Worm (Caenorhabditis elegans) whole organism, young adult: Measurements from ENCODE around the gene srb-11.

Experiments used
- B0019.2 ChIP-seq: fragments of 200-800 bp; sonication (Bioruptor generic); conservative IDR thresholded peaks from 2 replicates; pipeline ENCODE4 v1.3.6; 2022; ENCODE audit warnings: missing genetic modification reagents, missing genetic modification characterization, missing compliant biosample characterization
- B0035.1 ChIP-seq: sonication (generic microtip); optimal IDR thresholded peaks from 2 replicates; lab custom pipeline; 2016; ENCODE audit warnings: missing genetic modification characterization, mild to moderate bottlenecking, missing compliant biosample characterization, missing genotype, missing genetic modification reagents
- B0336.3 ChIP-seq: fragments of 200-800 bp; sonication (Bioruptor generic); IDR thresholded peaks from 2 replicates; pipeline ENCODE4 v1.3.6; 2022; ENCODE audit warnings: missing genetic modification characterization, missing compliant biosample characterization
- F10E7.11 ChIP-seq: sonication (generic microtip); optimal IDR thresholded peaks from 2 replicates; lab custom pipeline; 2017; ENCODE audit warnings: mild to moderate bottlenecking, missing genetic modification characterization, moderate library complexity, missing compliant biosample characterization
- F22D6.2 ChIP-seq: sonication (generic microtip); optimal IDR thresholded peaks from 2 replicates; lab custom pipeline; 2016; ENCODE audit warnings: mild to moderate bottlenecking, missing genetic modification characterization, missing compliant biosample characterization
- F33H1.4 ChIP-seq: fragments of 200-800 bp; sonication (Bioruptor generic); IDR thresholded peaks from 2 replicates; pipeline ENCODE4 v1.3.6; 2022; ENCODE audit warnings: missing genetic modification reagents, missing genetic modification characterization, missing compliant biosample characterization
- F39B2.1 ChIP-seq: fragments of 200-800 bp; sonication (Bioruptor generic); IDR thresholded peaks from 2 replicates; pipeline ENCODE4 v1.3.6; 2022; ENCODE audit warnings: missing genetic modification reagents, missing genetic modification characterization, missing compliant biosample characterization
- F55B11.4 ChIP-seq: sonication (generic microtip); optimal IDR thresholded peaks from 2 replicates; lab custom pipeline; 2016; ENCODE audit warnings: missing compliant biosample characterization, missing genetic modification characterization, borderline replicate concordance; ENCODE audit not compliant: insufficient read depth
- F57C9.4 ChIP-seq: sonication (generic microtip); optimal IDR thresholded peaks from 2 replicates; lab custom pipeline; 2017; ENCODE audit warnings: mild to moderate bottlenecking, missing genetic modification characterization, missing compliant biosample characterization
- K11D2.4 ChIP-seq: fragments of 200-800 bp; sonication (Bioruptor generic); IDR thresholded peaks from 2 replicates; pipeline ENCODE4 v1.3.6; 2022; ENCODE audit warnings: missing genetic modification reagents, missing genetic modification characterization, missing compliant biosample characterization
- K12H6.12 ChIP-seq: fragments of 200-800 bp; sonication (Bioruptor generic); optimal IDR thresholded peaks from 2 replicates; lab custom pipeline; 2018; ENCODE audit warnings: mild to moderate bottlenecking, missing genetic modification characterization, missing compliant biosample characterization
- T07F8.4 ChIP-seq: sonication (generic microtip); optimal IDR thresholded peaks from 2 replicates; lab custom pipeline; 2016; ENCODE audit warnings: mild to moderate bottlenecking, missing genetic modification characterization, moderate library complexity, missing compliant biosample characterization
- Y67H2A.10 ChIP-seq: fragments of 200-800 bp; sonication (Bioruptor generic); conservative IDR thresholded peaks from 2 replicates; pipeline ENCODE4 v1.3.6; 2022; ENCODE audit warnings: missing genetic modification reagents, missing genetic modification characterization, missing compliant biosample characterization
- aptf-2 ChIP-seq: fragments of 200-800 bp; sonication (Bioruptor generic); conservative IDR thresholded peaks from 2 replicates; pipeline ENCODE4 v1.3.6; 2022; ENCODE audit warnings: missing genetic modification reagents, missing genetic modification characterization, missing compliant biosample characterization
- aptf-3 ChIP-seq: fragments of 200-800 bp; sonication (Bioruptor generic); IDR thresholded peaks from 2 replicates; pipeline ENCODE4 v1.3.6; 2022; ENCODE audit warnings: missing genetic modification characterization, missing compliant biosample characterization
- athp-1 ChIP-seq: sonication (generic microtip); optimal IDR thresholded peaks from 2 replicates; lab custom pipeline; 2017; ENCODE audit warnings: mild to moderate bottlenecking, missing genetic modification characterization, missing compliant biosample characterization
- attf-3 ChIP-seq: fragments of 200-800 bp; sonication (Bioruptor generic); conservative IDR thresholded peaks from 2 replicates; pipeline ENCODE4 v1.3.6; 2022; ENCODE audit warnings: missing genetic modification reagents, missing genetic modification characterization, missing compliant biosample characterization
- attf-5 ChIP-seq: fragments of 200-800 bp; sonication (Bioruptor generic); optimal IDR thresholded peaks from 2 replicates; lab custom pipeline; 2018; ENCODE audit warnings: mild to moderate bottlenecking, missing genetic modification characterization, missing compliant biosample characterization
- ccch-3 ChIP-seq: fragments of 200-800 bp; sonication (Bioruptor generic); optimal IDR thresholded peaks from 2 replicates; lab custom pipeline; 2018; ENCODE audit warnings: mild to moderate bottlenecking, missing genetic modification characterization, missing compliant biosample characterization
- ceh-27 ChIP-seq: fragments of 200-800 bp; sonication (Bioruptor generic); optimal IDR thresholded peaks from 2 replicates; lab custom pipeline; 2018; ENCODE audit warnings: mild to moderate bottlenecking, missing genetic modification characterization, moderate library complexity, missing compliant biosample characterization
- ceh-40 ChIP-seq: fragments of 200-800 bp; sonication (Bioruptor generic); IDR thresholded peaks from 2 replicates; pipeline ENCODE4 v1.3.6; 2022; ENCODE audit warnings: missing genetic modification characterization, missing compliant biosample characterization
- ceh-58 ChIP-seq: fragments of 200-800 bp; sonication (Bioruptor generic); IDR thresholded peaks from 2 replicates; pipeline ENCODE4 v1.3.6; 2022; ENCODE audit warnings: missing genetic modification characterization, missing compliant biosample characterization
- ceh-91 ChIP-seq: fragments of 200-800 bp; sonication (Bioruptor generic); IDR thresholded peaks from 2 replicates; pipeline ENCODE4 v1.3.6; 2022; ENCODE audit warnings: missing genetic modification reagents, missing genetic modification characterization, missing compliant biosample characterization
- dox-1 ChIP-seq: fragments of 200-800 bp; sonication (Bioruptor generic); IDR thresholded peaks from 2 replicates; pipeline ENCODE4 v1.3.6; 2022; ENCODE audit warnings: missing genetic modification reagents, missing genetic modification characterization, missing compliant biosample characterization
- gei-17 ChIP-seq: fragments of 200-800 bp; sonication (Bioruptor generic); optimal IDR thresholded peaks from 2 replicates; lab custom pipeline; 2018; ENCODE audit warnings: mild to moderate bottlenecking, missing genetic modification characterization, missing compliant biosample characterization
- hlh-12 ChIP-seq: sonication (generic microtip); optimal IDR thresholded peaks from 2 replicates; lab custom pipeline; 2016; ENCODE audit warnings: missing genetic modification characterization, missing compliant biosample characterization
- hrde-1 ChIP-seq: sonication (generic microtip); optimal IDR thresholded peaks from 2 replicates; lab custom pipeline; 2016; ENCODE audit warnings: missing genetic modification characterization, mild to moderate bottlenecking, missing compliant biosample characterization, moderate library complexity, missing genotype, missing genetic modification reagents, borderline replicate concordance
- hsf-1 ChIP-seq: fragments of 200-800 bp; sonication (Bioruptor generic); IDR thresholded peaks from 2 replicates; pipeline ENCODE4 v1.3.6; 2022; ENCODE audit warnings: missing genetic modification reagents, missing genetic modification characterization, missing compliant biosample characterization
- lin-26 ChIP-seq: fragments of 200-800 bp; sonication (Bioruptor generic); IDR thresholded peaks from 2 replicates; pipeline ENCODE4 v1.3.6; 2022; ENCODE audit warnings: missing genetic modification reagents, missing genetic modification characterization, missing compliant biosample characterization
- lin-40 ChIP-seq: sonication (generic microtip); optimal IDR thresholded peaks from 2 replicates; lab custom pipeline; 2016; ENCODE audit warnings: missing genetic modification characterization, mild to moderate bottlenecking, missing compliant biosample characterization, missing genotype, missing genetic modification reagents
- lin-54 ChIP-seq: fragments of 200-800 bp; sonication (Bioruptor generic); optimal IDR thresholded peaks from 2 replicates; lab custom pipeline; 2018; ENCODE audit warnings: mild to moderate bottlenecking, missing genetic modification characterization, missing compliant biosample characterization
- lir-1 ChIP-seq: fragments of 200-800 bp; sonication (Bioruptor generic); conservative IDR thresholded peaks from 2 replicates; pipeline ENCODE4 v1.3.6; 2022; ENCODE audit warnings: missing genetic modification reagents, missing genetic modification characterization, missing compliant biosample characterization
- lsl-1 ChIP-seq: fragments of 200-800 bp; sonication (Bioruptor generic); optimal IDR thresholded peaks from 2 replicates; lab custom pipeline; 2018; ENCODE audit warnings: mild to moderate bottlenecking, missing genetic modification characterization, moderate library complexity, missing compliant biosample characterization
- madf-6 ChIP-seq: fragments of 200-800 bp; sonication (Bioruptor generic); IDR thresholded peaks from 2 replicates; pipeline ENCODE4 v1.3.6; 2022; ENCODE audit warnings: missing genetic modification reagents, missing genetic modification characterization, missing compliant biosample characterization
- mes-4 ChIP-seq: sonication (generic microtip); optimal IDR thresholded peaks from 2 replicates; lab custom pipeline; 2016; ENCODE audit warnings: missing genotype, missing genetic modification characterization, missing compliant biosample characterization
- nfya-2 ChIP-seq: fragments of 200-800 bp; sonication (Bioruptor generic); IDR thresholded peaks from 2 replicates; pipeline ENCODE4 v1.3.6; 2022; ENCODE audit warnings: missing genetic modification reagents, missing genetic modification characterization, missing compliant biosample characterization
- nhr-120 ChIP-seq: fragments of 200-800 bp; sonication (Bioruptor generic); IDR thresholded peaks from 2 replicates; pipeline ENCODE4 v1.3.6; 2022; ENCODE audit warnings: missing genetic modification characterization, missing compliant biosample characterization
- nhr-179 ChIP-seq: sonication (generic microtip); optimal IDR thresholded peaks from 2 replicates; lab custom pipeline; 2016; ENCODE audit warnings: mild to moderate bottlenecking, missing genetic modification characterization, missing compliant biosample characterization
- nhr-80 ChIP-seq: sonication (generic microtip); optimal IDR thresholded peaks from 2 replicates; lab custom pipeline; 2016; ENCODE audit warnings: missing genetic modification characterization, missing compliant biosample characterization
- rcor-1 ChIP-seq: fragments of 200-800 bp; sonication (Bioruptor generic); IDR thresholded peaks from 2 replicates; pipeline ENCODE4 v1.3.6; 2022; ENCODE audit warnings: missing genetic modification reagents, missing genetic modification characterization, missing compliant biosample characterization
- repo-1 ChIP-seq: sonication (generic microtip); optimal IDR thresholded peaks from 2 replicates; lab custom pipeline; 2017; ENCODE audit warnings: mild to moderate bottlenecking, missing genetic modification characterization, missing compliant biosample characterization
- sea-2 ChIP-seq: fragments of 200-800 bp; sonication (Bioruptor generic); IDR thresholded peaks from 2 replicates; pipeline ENCODE4 v1.3.6; 2022; ENCODE audit warnings: missing genetic modification characterization, missing compliant biosample characterization
- snpc-1.3 ChIP-seq: sonication (generic microtip); optimal IDR thresholded peaks from 2 replicates; lab custom pipeline; 2017; ENCODE audit warnings: missing genetic modification characterization, mild to moderate bottlenecking, missing compliant biosample characterization, antibody characterized with exemption, moderate library complexity, missing genotype, missing genetic modification reagents; ENCODE audit not compliant: insufficient read depth
- snpc-3.4 ChIP-seq: sonication (generic microtip); optimal IDR thresholded peaks from 2 replicates; lab custom pipeline; 2017; ENCODE audit warnings: missing genetic modification characterization, mild to moderate bottlenecking, missing compliant biosample characterization, antibody characterized with exemption, moderate library complexity, missing genotype, missing genetic modification reagents
- snpc-4 ChIP-seq, 5 experiments: fragments of 150-350 bp in 1 of 5; sonication (generic microtip) in 4 of 5; optimal IDR thresholded peaks; 2 replicates each; lab custom pipeline; 2014 to 2018; ENCODE audit warnings: missing genetic modification characterization in 5 of 5, missing biosample characterization in 3 of 5, antibody characterized with exemption in 2 of 5, mild to moderate bottlenecking in 2 of 5, missing compliant biosample characterization in 2 of 5, missing genotype in 2 of 5, moderate library complexity in 2 of 5, missing genetic modification reagents in 1 of 5
- zim-3 ChIP-seq: sonication (generic microtip); optimal IDR thresholded peaks from 2 replicates; lab custom pipeline; 2017; ENCODE audit warnings: mild to moderate bottlenecking, missing genetic modification characterization, moderate library complexity, missing compliant biosample characterization
- ztf-18 ChIP-seq: sonication (generic microtip); optimal IDR thresholded peaks from 2 replicates; lab custom pipeline; 2016; ENCODE audit warnings: missing genotype, mild to moderate bottlenecking, missing genetic modification characterization, missing compliant biosample characterization
- ztf-26 ChIP-seq: sonication (generic microtip); optimal IDR thresholded peaks from 2 replicates; lab custom pipeline; 2017; ENCODE audit warnings: missing genetic modification characterization, missing compliant biosample characterization
- ztf-6 ChIP-seq: fragments of 200-800 bp; sonication (Bioruptor generic); IDR thresholded peaks from 2 replicates; pipeline ENCODE4 v1.3.6; 2022; ENCODE audit warnings: missing genetic modification reagents, missing genetic modification characterization, missing compliant biosample characterization

Gene srb-11

ce11 chrIII:6462610-6463009 is 30.1 kb downstream of the srb-11 start, which contains the start of gene T26A5.8 (continued):
- no peak for TF ChIP-seq F33H1.4 (GFP tag; lab: Robert Waterston, UW)
- peak; percentile 82 for TF ChIP-seq hrde-1 (tag; lab: Kevin White, UChicago)
- TF ChIP-seq attf-3 (GFP tag; lab: Robert Waterston, UW), result no peak
- TF ChIP-seq gei-17 (GFP tag; lab: Kevin White, UChicago), result no peak
- TF ChIP-seq lin-54, result peak; percentile 63
- TF ChIP-seq B0035.1 (tag; lab: Kevin White, UChicago), result no peak
- TF ChIP-seq lin-26 (GFP tag; lab: Robert Waterston, UW), result 0 out of 2 replicates have a peak, but pooled peaks have one; percentile 56
- TF ChIP-seq mes-4 (tag; lab: Kevin White, UChicago), result no peak
- no peak for TF ChIP-seq Y67H2A.10 (GFP tag; lab: Robert Waterston, UW)
- TF ChIP-seq ztf-18 (tag; lab: Kevin White, UChicago), result no peak
- peak; percentile 39 for TF ChIP-seq lin-40 (tag; lab: Kevin White, UChicago)
- TF ChIP-seq attf-5 (GFP tag; lab: Kevin White, UChicago), result no peak
- TF ChIP-seq hsf-1 (GFP tag; lab: Robert Waterston, UW), result peak; percentile 73
- TF ChIP-seq K11D2.4 (GFP tag; lab: Robert Waterston, UW), result no peak
- TF ChIP-seq snpc-3.4 (tag; lab: Kevin White, UChicago), result peak; percentile 73
- TF ChIP-seq sea-2 (GFP tag; lab: Robert Waterston, UW), result no peak
- no peak for TF ChIP-seq lir-1 (GFP tag; lab: Robert Waterston, UW)
- peak; percentile 13 for TF ChIP-seq ztf-26 (tag; lab: Kevin White, UChicago)
- no peak for TF ChIP-seq ceh-27
- no peak for TF ChIP-seq F57C9.4 (tag; lab: Kevin White, UChicago)
- TF ChIP-seq F10E7.11, result peak; percentile 68
- TF ChIP-seq snpc-4 (GFP tag; optimal IDR thresholded peaks at IDR 0.05; lab: Kevin White, UChicago), result no peak
- TF ChIP-seq snpc-4 (tag; optimal IDR thresholded peaks at IDR 0.05; lab: Kevin White, UChicago), result peak in 2 of 4 experiments; percentile 10 to 19
- TF ChIP-seq rcor-1 (GFP tag; lab: Robert Waterston, UW), result no peak
- TF ChIP-seq madf-6 (GFP tag; lab: Robert Waterston, UW), result peak; percentile 65
- peak; percentile 50 for TF ChIP-seq zim-3
- TF ChIP-seq ceh-91 (GFP tag; lab: Robert Waterston, UW), result no peak
- TF ChIP-seq K12H6.12 (tag; lab: Kevin White, UChicago), result no peak
- no peak for TF ChIP-seq aptf-3 (GFP tag; lab: Robert Waterston, UW)
- TF ChIP-seq dox-1, result no peak
- peak; percentile 44 for TF ChIP-seq repo-1 (tag; lab: Kevin White, UChicago)
- TF ChIP-seq lsl-1 (GFP tag; lab: Kevin White, UChicago), result peak; percentile 24
- TF ChIP-seq ztf-6 (GFP tag; lab: Robert Waterston, UW), result no peak
- no peak for TF ChIP-seq ccch-3 (GFP tag; lab: Kevin White, UChicago)
- TF ChIP-seq nhr-80 (tag; lab: Kevin White, UChicago), result no peak
- no peak for TF ChIP-seq nfya-2 (GFP tag; lab: Robert Waterston, UW)
- TF ChIP-seq nhr-179 (tag; lab: Kevin White, UChicago), result no peak
- TF ChIP-seq F55B11.4 (tag; lab: Kevin White, UChicago), result no peak
- no peak for TF ChIP-seq ceh-58 (GFP tag; lab: Robert Waterston, UW)
- TF ChIP-seq ceh-40 (GFP tag; lab: Robert Waterston, UW), result no peak
- TF ChIP-seq F39B2.1 (GFP tag; lab: Robert Waterston, UW), result no peak
- no peak for TF ChIP-seq F22D6.2 (tag; lab: Kevin White, UChicago)
- TF ChIP-seq B0336.3 (GFP tag; lab: Robert Waterston, UW), result peak; percentile 81
- 0 out of 2 replicates have a peak, but pooled peaks have one; percentile 22 for TF ChIP-seq nhr-120 (GFP tag; lab: Robert Waterston, UW)
- TF ChIP-seq snpc-1.3 (tag; lab: Kevin White, UChicago), result peak; percentile 41
- TF ChIP-seq T07F8.4 (tag; lab: Kevin White, UChicago), result no peak
- peak; percentile 75 for TF ChIP-seq athp-1 (tag; lab: Kevin White, UChicago)
- no peak for TF ChIP-seq B0019.2 (GFP tag; lab: Robert Waterston, UW)
- no peak for TF ChIP-seq aptf-2 (GFP tag; lab: Robert Waterston, UW)
- no peak for TF ChIP-seq hlh-12 (tag; lab: Kevin White, UChicago)
